Fruit fly (Drosophila melanogaster): ENCODE measurements around the gene Ama.

dm6 chr3R:6810574-6810973 lies 48.2 kb downstream of the Ama start:
- TF ChIP-seq rgr (GFP tag; optimal IDR thresholded peaks at IDR 0.05) (no peak), brk (GFP tag; optimal IDR thresholded peaks at IDR 0.05) (no peak), psq (GFP tag; optimal IDR thresholded peaks at IDR 0.05) (no peak), CrebA (GFP tag; optimal IDR thresholded peaks at IDR 0.05; ENCODE audit: borderline replicate concordance) (no peak), dmrt93B (GFP tag; optimal IDR thresholded peaks at IDR 0.05) (no peak), ey (GFP tag; optimal IDR thresholded peaks at IDR 0.05) (no peak), Rel (GFP tag; optimal IDR thresholded peaks at IDR 0.05) (no peak), Rel (tag; optimal IDR thresholded peaks at IDR 0.05) (no peak), foxo (GFP tag; optimal IDR thresholded peaks at IDR 0.05) (no peak), Abd-B (GFP tag; optimal IDR thresholded peaks at IDR 0.05) (no peak)

Data from whole organism, wandering third instar larva.